Fruit fly (Drosophila melanogaster) whole organism, pupa: Measurements from ENCODE around the gene disco-r.

Experiments used
- CG10348 ChIP-seq: fragments of 200-800 bp; sonication (Bioruptor generic); IDR thresholded peaks from 2 replicates; pipeline ENCODE4 v1.3.6; 2022; ENCODE audit warnings: missing biosample characterization, missing genetic modification characterization
- CG12605 ChIP-seq: fragments of 200-800 bp; sonication (Bioruptor generic); IDR thresholded peaks from 2 replicates; pipeline ENCODE4 v1.3.6; 2022; ENCODE audit warnings: missing biosample characterization, missing genetic modification characterization
- CG13204 ChIP-seq: fragments of 200-800 bp; sonication (Bioruptor generic); optimal IDR thresholded peaks from 2 replicates; lab custom pipeline; 2018; ENCODE audit warnings: missing biosample characterization, mild to moderate bottlenecking, missing genetic modification characterization, moderate library complexity
- CG14655 ChIP-seq: fragments of 200-800 bp; sonication (Bioruptor generic); optimal IDR thresholded peaks from 3 replicates; lab custom pipeline; 2017; ENCODE audit warnings: mild to moderate bottlenecking, missing biosample characterization, missing genetic modification reagents, missing genetic modification characterization
- CG15710 ChIP-seq: fragments of 200-800 bp; sonication (Bioruptor generic); optimal IDR thresholded peaks from 2 replicates; lab custom pipeline; 2018; ENCODE audit warnings: missing biosample characterization, mild to moderate bottlenecking, missing genetic modification characterization, moderate library complexity
- CG17806 ChIP-seq: fragments of 200-800 bp; sonication (Bioruptor generic); optimal IDR thresholded peaks from 2 replicates; lab custom pipeline; 2018; ENCODE audit warnings: missing biosample characterization, mild to moderate bottlenecking, missing genetic modification characterization, moderate library complexity
- CG32121 ChIP-seq: fragments of 200-800 bp; sonication (Bioruptor generic); IDR thresholded peaks from 2 replicates; pipeline ENCODE4 v1.3.6; 2022; ENCODE audit warnings: missing biosample characterization, missing genetic modification characterization
- CG34367 ChIP-seq: fragments of 200-800 bp; sonication (Bioruptor generic); optimal IDR thresholded peaks from 2 replicates; lab custom pipeline; 2018; ENCODE audit warnings: missing biosample characterization, mild to moderate bottlenecking, missing genetic modification characterization
- CG4496 ChIP-seq: fragments of 200-800 bp; sonication (Bioruptor generic); IDR thresholded peaks from 3 replicates; pipeline ENCODE4 v1.3.6; 2022; ENCODE audit warnings: missing biosample characterization, missing genetic modification characterization
- CG8159 ChIP-seq: fragments of 200-800 bp; sonication (Bioruptor generic); optimal IDR thresholded peaks from 3 replicates; lab custom pipeline; 2018; ENCODE audit warnings: missing biosample characterization, mild to moderate bottlenecking, missing genetic modification characterization, moderate library complexity
- CG8301 ChIP-seq: fragments of 200-800 bp; sonication (Bioruptor generic); optimal IDR thresholded peaks from 2 replicates; lab custom pipeline; 2018; ENCODE audit warnings: missing biosample characterization, mild to moderate bottlenecking, missing genetic modification characterization
- CG9948 ChIP-seq: fragments of 200-800 bp; sonication (Bioruptor generic); optimal IDR thresholded peaks from 2 replicates; lab custom pipeline; 2018; ENCODE audit warnings: missing biosample characterization, mild to moderate bottlenecking, missing genetic modification characterization, moderate library complexity
- D1 ChIP-seq: fragments of 200-800 bp; sonication (Bioruptor generic); optimal IDR thresholded peaks from 2 replicates; lab custom pipeline; 2018; ENCODE audit warnings: missing biosample characterization, mild to moderate bottlenecking, missing genetic modification characterization, moderate library complexity
- EcR ChIP-seq: fragments of 200-800 bp; sonication (Bioruptor generic); optimal IDR thresholded peaks from 3 replicates; lab custom pipeline; 2019; ENCODE audit warnings: missing biosample characterization, missing genetic modification characterization, mild to moderate bottlenecking, moderate library complexity, missing genetic modification reagents
- Ets98B ChIP-seq: fragments of 200-800 bp; sonication (Bioruptor generic); IDR thresholded peaks from 2 replicates; pipeline ENCODE4 v1.3.6; 2022; ENCODE audit warnings: missing biosample characterization, missing genetic modification characterization
- Pif1A ChIP-seq: fragments of 200-800 bp; sonication (Bioruptor generic); optimal IDR thresholded peaks from 3 replicates; lab custom pipeline; 2016; ENCODE audit warnings: missing biosample characterization, missing genetic modification characterization
- Pif1B ChIP-seq: fragments of 200-800 bp; sonication (Bioruptor generic); optimal IDR thresholded peaks from 3 replicates; lab custom pipeline; 2016; ENCODE audit warnings: missing biosample characterization, missing genetic modification characterization
- Snoo ChIP-seq: fragments of 200-800 bp; sonication (Bioruptor generic); optimal IDR thresholded peaks from 3 replicates; lab custom pipeline; 2017; ENCODE audit warnings: missing biosample characterization, mild to moderate bottlenecking, missing genetic modification characterization, inconsistent platforms
- fd96Ca ChIP-seq: fragments of 200-800 bp; sonication (Bioruptor generic); IDR thresholded peaks from 3 replicates; pipeline ENCODE4 v1.3.6; 2022; ENCODE audit warnings: missing biosample characterization, missing genetic modification characterization
- gl ChIP-seq: fragments of 200-800 bp; sonication (Bioruptor generic); optimal IDR thresholded peaks from 2 replicates; lab custom pipeline; 2018; ENCODE audit warnings: missing biosample characterization, mild to moderate bottlenecking, missing genetic modification characterization
- rn ChIP-seq: fragments of 200-800 bp; sonication (Bioruptor generic); IDR thresholded peaks from 2 replicates; pipeline ENCODE4 v1.3.6; 2022; ENCODE audit warnings: missing biosample characterization, missing genetic modification characterization

disco-r gene

dm6 chrX:16148974-16149373 is at the start of gene disco-r:
TSS of gene disco-r (minus strand) at chrX:16148977.
- TF ChIP-seq CG10348 (GFP tag; lab: Robert Waterston, UW) (no peak), gl (tag; lab: Kevin White, UChicago) (no peak), fd96Ca (GFP tag; lab: Robert Waterston, UW) (peak; percentile 72; the same call in 2 of the 3 replicates), Pif1B (GFP tag; lab: Kevin White, UChicago) (no peak), EcR (GFP tag; lab: Kevin White, UChicago) (peak; percentile 60), CG4496 (GFP tag; lab: Robert Waterston, UW) (peak; percentile 66), CG32121 (GFP tag; lab: Robert Waterston, UW) (peak; percentile 55; the same call in 1 of the 2 replicates), Ets98B (GFP tag; lab: Robert Waterston, UW) (peak; percentile 56), CG8159 (tag; lab: Kevin White, UChicago) (no peak), CG12605 (GFP tag; lab: Robert Waterston, UW) (peak; percentile 25; the same call in 1 of the 2 replicates), CG13204 (GFP tag; lab: Kevin White, UChicago) (peak; percentile 1), CG9948 (no peak)

DNA sequence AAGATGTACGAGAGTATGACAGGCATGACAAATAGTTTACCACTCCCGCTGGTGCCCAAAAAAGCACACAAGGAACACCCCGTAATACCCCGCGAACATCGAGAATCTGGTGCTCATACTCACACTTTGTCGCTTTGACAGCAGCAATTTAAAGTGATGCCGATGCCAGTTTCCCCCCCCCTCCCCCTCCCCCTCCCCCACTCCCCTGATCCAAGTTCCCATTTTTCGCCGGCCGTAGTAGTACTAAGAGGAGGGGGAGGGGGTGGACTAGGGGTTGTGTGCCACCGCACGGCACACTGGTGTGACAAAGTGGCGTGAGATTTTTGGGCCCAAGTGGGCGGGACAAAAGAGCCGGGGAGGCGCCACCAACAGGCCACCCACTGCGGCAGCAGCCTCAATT is 45.0 kb upstream of the disco-r start:
- TF ChIP-seq CG32121 (GFP tag; lab: Robert Waterston, UW): no peak
- no peak for TF ChIP-seq D1 (tag; lab: Kevin White, UChicago)

DNA sequence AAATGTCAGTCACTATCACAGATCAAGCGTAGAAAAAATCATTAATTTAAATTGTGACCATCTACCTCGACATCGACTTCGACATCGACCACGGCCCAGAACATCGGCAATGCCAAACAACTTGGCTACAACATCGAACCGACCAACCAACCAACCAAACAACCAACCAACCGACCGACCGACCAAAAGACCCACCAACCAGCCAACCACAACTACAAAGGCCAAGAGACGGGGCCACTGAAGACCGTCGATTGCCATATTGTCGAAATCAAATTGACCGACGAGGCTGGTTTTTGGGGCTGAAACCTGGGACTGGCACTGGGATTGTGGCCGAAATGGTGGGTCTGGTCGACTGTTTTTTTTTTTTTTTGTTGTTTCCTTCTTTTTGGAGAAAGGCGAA is 26.3 kb upstream of the disco-r start:
- TF ChIP-seq CG13204 (GFP tag; lab: Kevin White, UChicago) (no peak), Snoo (tag; lab: Kevin White, UChicago) (no peak), fd96Ca (GFP tag; lab: Robert Waterston, UW) (no peak), CG17806 (tag; lab: Kevin White, UChicago) (no peak), CG8159 (tag; lab: Kevin White, UChicago) (no peak), gl (tag; lab: Kevin White, UChicago) (no peak), rn (GFP tag; lab: Robert Waterston, UW) (no peak), Ets98B (GFP tag; lab: Robert Waterston, UW) (no peak), CG15710 (tag; lab: Kevin White, UChicago) (no peak), CG9948 (no peak), Pif1B (GFP tag; lab: Kevin White, UChicago) (no peak), CG32121 (GFP tag; lab: Robert Waterston, UW) (no peak), CG12605 (GFP tag; lab: Robert Waterston, UW) (no peak), D1 (tag; lab: Kevin White, UChicago) (no peak), EcR (GFP tag; lab: Kevin White, UChicago) (no peak)

dm6 chrX:16171427-16171826 is 22.6 kb upstream of the disco-r start:
- TF ChIP-seq CG10348 (GFP tag; lab: Robert Waterston, UW) (no peak), CG8159 (tag; lab: Kevin White, UChicago) (no peak), CG34367 (tag; lab: Kevin White, UChicago) (no peak), CG12605 (GFP tag; lab: Robert Waterston, UW) (no peak), D1 (tag; lab: Kevin White, UChicago) (no peak), CG32121 (GFP tag; lab: Robert Waterston, UW) (no peak), Ets98B (GFP tag; lab: Robert Waterston, UW) (no peak), rn (GFP tag; lab: Robert Waterston, UW) (no peak), CG15710 (tag; lab: Kevin White, UChicago) (no peak), CG9948 (no peak), CG17806 (tag; lab: Kevin White, UChicago) (no peak), CG8301 (tag; lab: Kevin White, UChicago) (no peak), Pif1B (GFP tag; lab: Kevin White, UChicago) (no peak), CG14655 (GFP tag; lab: Kevin White, UChicago) (no peak), CG13204 (GFP tag; lab: Kevin White, UChicago) (no peak), Snoo (tag; lab: Kevin White, UChicago) (no peak), gl (tag; lab: Kevin White, UChicago) (no peak), Pif1A (no peak), EcR (GFP tag; lab: Kevin White, UChicago) (no peak), CG4496 (GFP tag; lab: Robert Waterston, UW) (no peak)

DNA sequence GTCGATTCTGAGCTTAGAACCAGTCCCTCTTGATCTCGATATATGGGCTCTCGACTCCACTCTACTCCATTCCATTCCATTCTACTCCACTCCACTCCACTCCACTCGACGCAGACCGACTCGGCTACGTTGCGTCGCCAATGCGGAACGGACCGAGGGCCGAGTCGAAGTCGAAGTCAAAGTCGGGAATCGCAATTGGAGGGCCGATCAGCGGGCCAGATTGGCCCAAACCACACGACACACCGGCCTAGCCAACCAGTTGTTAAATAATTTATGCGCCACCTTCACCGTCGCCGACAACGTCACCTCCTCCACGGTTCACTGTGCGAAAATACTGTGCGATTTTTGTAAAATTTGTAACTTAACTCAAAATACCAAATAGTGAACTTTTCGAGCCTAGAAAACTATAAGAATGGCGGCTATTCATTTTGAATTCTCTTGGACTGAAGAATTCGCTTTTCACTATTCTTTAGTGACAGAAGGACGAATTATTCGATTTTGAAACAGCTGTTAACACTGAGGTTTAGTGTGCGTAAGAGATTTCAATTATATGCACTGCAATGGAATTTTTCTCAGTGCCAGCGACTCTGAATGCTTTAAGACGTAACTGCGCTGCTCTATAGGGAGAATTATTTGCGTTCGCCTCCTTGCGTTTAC is 9.6 kb upstream of the disco-r start:
- peak; percentile 75 for TF ChIP-seq CG15710 (tag; lab: Kevin White, UChicago)
- TF ChIP-seq CG13204 (GFP tag; lab: Kevin White, UChicago): peak; percentile 30
- peak; percentile 75 for TF ChIP-seq CG14655 (GFP tag; lab: Kevin White, UChicago)
- TF ChIP-seq CG34367 (tag; lab: Kevin White, UChicago): peak; percentile 62
- TF ChIP-seq Ets98B (GFP tag; lab: Robert Waterston, UW): no peak
- peak; percentile 69 for TF ChIP-seq CG17806 (tag; lab: Kevin White, UChicago)
- peak; percentile 39 for TF ChIP-seq Snoo (tag; lab: Kevin White, UChicago)
- peak; percentile 76 for TF ChIP-seq CG9948
- peak; percentile 24 for TF ChIP-seq gl (tag; lab: Kevin White, UChicago)
- TF ChIP-seq rn (GFP tag; lab: Robert Waterston, UW): no peak
- no peak for TF ChIP-seq CG10348 (GFP tag; lab: Robert Waterston, UW)
- peak; percentile 56 for TF ChIP-seq CG8301 (tag; lab: Kevin White, UChicago)
- no peak for TF ChIP-seq CG32121 (GFP tag; lab: Robert Waterston, UW)
- peak; percentile 35; the same call in 1 of the 3 replicates for TF ChIP-seq CG4496 (GFP tag; lab: Robert Waterston, UW)
- peak; percentile 68 for TF ChIP-seq Pif1B (GFP tag; lab: Kevin White, UChicago)
- peak; percentile 82 for TF ChIP-seq CG8159 (tag; lab: Kevin White, UChicago)
- 0 out of 3 replicates have a peak, but pooled peaks have one; percentile 13 for TF ChIP-seq fd96Ca (GFP tag; lab: Robert Waterston, UW)
- TF ChIP-seq D1 (tag; lab: Kevin White, UChicago): peak; percentile 61
- no peak for TF ChIP-seq EcR (GFP tag; lab: Kevin White, UChicago)
- TF ChIP-seq Pif1A: peak; percentile 72
- TF ChIP-seq CG12605 (GFP tag; lab: Robert Waterston, UW): no peak
